Fruit fly (Drosophila melanogaster) whole organism, embryonic: ENCODE results near the gene vnd.

Experiments
- Ada2b ChIP-seq: fragments of 200-800 bp; sonication (Bioruptor generic); IDR thresholded peaks from 2 replicates; pipeline ENCODE4 v1.3.6; 2022; ENCODE audit warnings: missing biosample characterization, missing genetic modification characterization
- C15 ChIP-seq: fragments of 200-800 bp; sonication (Bioruptor generic); IDR thresholded peaks from 3 replicates; pipeline ENCODE4 v1.3.6; 2022; ENCODE audit warnings: missing biosample characterization, missing genetic modification characterization
- CG1024 ChIP-seq: fragments of 200-800 bp; sonication (Bioruptor generic); IDR thresholded peaks from 2 replicates; pipeline ENCODE4 v1.3.6; 2022; ENCODE audit warnings: missing biosample characterization, missing genetic modification characterization
- CG10366 ChIP-seq: fragments of 200-800 bp; sonication (Bioruptor generic); IDR thresholded peaks from 2 replicates; pipeline ENCODE4 v1.3.6; 2022; ENCODE audit warnings: missing biosample characterization, missing genetic modification characterization
- CG10431 ChIP-seq: fragments of 200-800 bp; sonication (Bioruptor generic); optimal IDR thresholded peaks from 3 replicates; lab custom pipeline; 2018; ENCODE audit warnings: missing biosample characterization, mild to moderate bottlenecking, missing genetic modification characterization
- CG11085 ChIP-seq: fragments of 200-800 bp; sonication (Bioruptor generic); IDR thresholded peaks from 2 replicates; pipeline ENCODE4 v1.3.6; 2022; ENCODE audit warnings: missing biosample characterization, missing genetic modification characterization
- CG15269 ChIP-seq: fragments of 200-800 bp; sonication (Bioruptor generic); optimal IDR thresholded peaks from 2 replicates; lab custom pipeline; 2018; ENCODE audit warnings: missing biosample characterization, mild to moderate bottlenecking, missing genetic modification characterization, moderate library complexity
- CG1603 ChIP-seq: fragments of 200-800 bp; sonication (Bioruptor generic); optimal IDR thresholded peaks from 2 replicates; lab custom pipeline; 2019; ENCODE audit warnings: missing biosample characterization, mild to moderate bottlenecking, missing genetic modification characterization, moderate library complexity
- CG17385 ChIP-seq: fragments of 200-800 bp; sonication (Bioruptor generic); optimal IDR thresholded peaks from 3 replicates; lab custom pipeline; 2018; ENCODE audit warnings: missing biosample characterization, mild to moderate bottlenecking, missing genetic modification characterization
- CG1792 ChIP-seq: fragments of 200-800 bp; sonication (Bioruptor generic); optimal IDR thresholded peaks from 2 replicates; lab custom pipeline; 2016; ENCODE audit warnings: missing biosample characterization, missing genetic modification characterization
- CG2120 ChIP-seq: fragments of 200-800 bp; sonication (Bioruptor generic); optimal IDR thresholded peaks from 3 replicates; lab custom pipeline; 2016; ENCODE audit warnings: missing biosample characterization, missing genetic modification characterization
- CG3065 ChIP-seq: fragments of 200-800 bp; sonication (Bioruptor generic); optimal IDR thresholded peaks from 2 replicates; lab custom pipeline; 2016; ENCODE audit warnings: missing biosample characterization, missing genetic modification characterization
- CG3847 ChIP-seq: fragments of 200-800 bp; sonication (Bioruptor generic); IDR thresholded peaks from 2 replicates; pipeline ENCODE4 v1.3.6; 2022; ENCODE audit warnings: missing biosample characterization, missing genetic modification characterization
- CG7357 ChIP-seq: fragments of 200-800 bp; sonication (Bioruptor generic); IDR thresholded peaks from 3 replicates; pipeline ENCODE4 v1.3.6; 2022; ENCODE audit warnings: missing biosample characterization, missing genetic modification characterization
- CG7372 ChIP-seq: fragments of 200-800 bp; sonication (Bioruptor generic); IDR thresholded peaks from 2 replicates; pipeline ENCODE4 v1.3.6; 2022; ENCODE audit warnings: missing biosample characterization, missing genetic modification characterization
- CG7987 ChIP-seq: fragments of 200-800 bp; sonication (Bioruptor generic); optimal IDR thresholded peaks from 2 replicates; lab custom pipeline; 2018; ENCODE audit warnings: missing biosample characterization, mild to moderate bottlenecking, missing genetic modification characterization, moderate library complexity
- CG8359 ChIP-seq: fragments of 200-800 bp; sonication (Bioruptor generic); optimal IDR thresholded peaks from 2 replicates; lab custom pipeline; 2017; ENCODE audit warnings: missing biosample characterization, mild to moderate bottlenecking, missing genetic modification characterization, borderline replicate concordance
- CG8388 ChIP-seq: fragments of 200-800 bp; sonication (Bioruptor generic); optimal IDR thresholded peaks from 2 replicates; lab custom pipeline; 2019; ENCODE audit warnings: missing biosample characterization, mild to moderate bottlenecking, missing genetic modification characterization, moderate library complexity
- CkIIα-i1 ChIP-seq: fragments of 200-800 bp; sonication (Bioruptor generic); IDR thresholded peaks from 2 replicates; pipeline ENCODE4 v1.3.6; 2022; ENCODE audit warnings: missing biosample characterization, missing genetic modification characterization
- D19A ChIP-seq: fragments of 200-800 bp; optimal IDR thresholded peaks from 3 replicates; lab custom pipeline; 2019; ENCODE audit warnings: missing biosample characterization, mild to moderate bottlenecking, missing genetic modification characterization, moderate library complexity
- Dad ChIP-seq: fragments of 200-800 bp; sonication (Bioruptor generic); optimal IDR thresholded peaks from 3 replicates; lab custom pipeline; 2016; ENCODE audit warnings: missing biosample characterization, missing genetic modification characterization
- Dfd ChIP-seq, 2 experiments: fragments of >200 bp; optimal IDR thresholded peaks; 2 replicates each; lab custom pipeline; 2017; ENCODE audit warnings: missing biosample characterization in 2 of 2, missing genetic modification characterization in 2 of 2
- Doc2 ChIP-seq: fragments of 200-800 bp; sonication (Bioruptor generic); IDR thresholded peaks from 2 replicates; pipeline ENCODE4 v1.3.6; 2022; ENCODE audit warnings: missing biosample characterization, missing genetic modification characterization
- Doc3 ChIP-seq: fragments of 200-800 bp; sonication (Bioruptor generic); IDR thresholded peaks from 3 replicates; pipeline ENCODE4 v1.3.6; 2022; ENCODE audit warnings: missing biosample characterization, missing genetic modification characterization; ENCODE audit not compliant: partially characterized antibody
- Hr3 ChIP-seq: fragments of 200-800 bp; sonication (Bioruptor generic); optimal IDR thresholded peaks from 3 replicates; lab custom pipeline; 2016; ENCODE audit warnings: missing biosample characterization, missing genetic modification characterization
- Kr ChIP-seq: fragments of 200-800 bp; sonication (Bioruptor generic); optimal IDR thresholded peaks from 2 replicates; lab custom pipeline; 2017; ENCODE audit warnings: missing biosample characterization, mild to moderate bottlenecking, missing genetic modification characterization
- Lpt ChIP-seq: fragments of >200 bp; optimal IDR thresholded peaks from 2 replicates; lab custom pipeline; 2018; ENCODE audit warnings: missing biosample characterization, missing genetic modification characterization
- Mad ChIP-seq: fragments of 200-800 bp; sonication (Bioruptor generic); optimal IDR thresholded peaks from 2 replicates; lab custom pipeline; 2016; ENCODE audit warnings: missing biosample characterization, missing genetic modification characterization
- Oaz ChIP-seq: fragments of 200-800 bp; sonication (Bioruptor generic); IDR thresholded peaks from 2 replicates; pipeline ENCODE4 v1.3.6; 2022; ENCODE audit warnings: missing biosample characterization, missing genetic modification characterization
- Poxn ChIP-seq: fragments of 200-800 bp; sonication (Bioruptor generic); IDR thresholded peaks from 2 replicates; pipeline ENCODE4 v1.3.6; 2022; ENCODE audit warnings: missing biosample characterization, missing genetic modification characterization
- Sox102F ChIP-seq: fragments of 200-800 bp; sonication (Bioruptor generic); optimal IDR thresholded peaks from 2 replicates; lab custom pipeline; 2018; ENCODE audit warnings: missing biosample characterization, mild to moderate bottlenecking, missing genetic modification characterization, moderate library complexity
- ato ChIP-seq: fragments of 200-800 bp; sonication (Bioruptor generic); IDR thresholded peaks from 2 replicates; pipeline ENCODE4 v1.3.6; 2022; ENCODE audit warnings: missing biosample characterization, missing genetic modification characterization; ENCODE audit not compliant: partially characterized antibody
- bsh ChIP-seq, 2 experiments: fragments of 200-800 bp; sonication (Bioruptor generic); optimal IDR thresholded peaks; 2 replicates each; lab custom pipeline; 2017 to 2018; ENCODE audit warnings: mild to moderate bottlenecking in 2 of 2, missing biosample characterization in 2 of 2, missing genetic modification characterization in 2 of 2, moderate library complexity in 1 of 2
- chif ChIP-seq, 2 experiments: fragments of 200-800 bp; sonication (Bioruptor generic); optimal IDR thresholded peaks; 3 replicates each; lab custom pipeline; 2016; ENCODE audit warnings: missing biosample characterization in 2 of 2, missing genetic modification characterization in 2 of 2
- crp ChIP-seq, 2 experiments: fragments of 200-800 bp; sonication (Bioruptor generic); optimal IDR thresholded peaks; 2 replicates in 1 of 2; 3 replicates in 1 of 2; lab custom pipeline; 2017; ENCODE audit warnings: missing biosample characterization in 2 of 2, missing genetic modification characterization in 2 of 2, mild to moderate bottlenecking in 1 of 2, moderate library complexity in 1 of 2
- dpn ChIP-seq, 2 experiments: fragments of 200-800 bp; sonication (Bioruptor generic); optimal IDR thresholded peaks; 3 replicates each; lab custom pipeline; 2016; ENCODE audit warnings: missing biosample characterization in 2 of 2, missing genetic modification characterization in 2 of 2
- eve ChIP-seq, 2 experiments: fragments of >200 bp; optimal IDR thresholded peaks; 2 replicates each; lab custom pipeline; 2017; ENCODE audit warnings: missing biosample characterization in 2 of 2, missing genetic modification characterization in 2 of 2
- fd96Cb ChIP-seq: fragments of 200-800 bp; sonication (Bioruptor generic); optimal IDR thresholded peaks from 2 replicates; lab custom pipeline; 2018; ENCODE audit warnings: missing biosample characterization, mild to moderate bottlenecking, missing genetic modification characterization, moderate library complexity
- gcm2 ChIP-seq: fragments of 200-800 bp; sonication (Bioruptor generic); optimal IDR thresholded peaks from 2 replicates; lab custom pipeline; 2016; ENCODE audit warnings: missing biosample characterization, missing genetic modification characterization
- hkb ChIP-seq, 2 experiments: fragments of 200-800 bp in 1 of 2; fragments of >200 bp in 1 of 2; sonication (Bioruptor generic) in 1 of 2; IDR thresholded peaks in 1 of 2; optimal IDR thresholded peaks in 1 of 2; 2 replicates each; pipeline versions ENCODE4 v1.3.6 to Lab custom; 2017 to 2022; ENCODE audit warnings: missing biosample characterization in 1 of 2, missing genetic modification characterization in 1 of 2
- ind ChIP-seq: fragments of 200-800 bp; sonication (Bioruptor generic); optimal IDR thresholded peaks from 3 replicates; lab custom pipeline; 2016; ENCODE audit warnings: missing biosample characterization, missing genetic modification characterization
- jing ChIP-seq: fragments of 200-800 bp; sonication (Bioruptor generic); optimal IDR thresholded peaks from 2 replicates; lab custom pipeline; 2018; ENCODE audit warnings: missing biosample characterization, mild to moderate bottlenecking, missing genetic modification characterization
- lab ChIP-seq: fragments of 200-800 bp; sonication (Bioruptor generic); optimal IDR thresholded peaks from 3 replicates; lab custom pipeline; 2017; ENCODE audit warnings: missing biosample characterization, missing genetic modification characterization, mild to moderate bottlenecking, moderate library complexity, missing genetic modification reagents
- nau ChIP-seq: fragments of 200-800 bp; sonication (Bioruptor generic); optimal IDR thresholded peaks from 3 replicates; lab custom pipeline; 2017; ENCODE audit warnings: missing biosample characterization, mild to moderate bottlenecking, missing genetic modification characterization, missing genetic modification reagents
- pfk ChIP-seq: fragments of 200-800 bp; sonication (Bioruptor generic); optimal IDR thresholded peaks from 2 replicates; lab custom pipeline; 2018; ENCODE audit warnings: missing biosample characterization, mild to moderate bottlenecking, missing genetic modification characterization, moderate library complexity
- ranshi ChIP-seq: fragments of 200-800 bp; sonication (Bioruptor generic); IDR thresholded peaks from 2 replicates; pipeline ENCODE4 v1.3.6; 2022; ENCODE audit warnings: missing biosample characterization, missing genetic modification characterization
- tap ChIP-seq: fragments of 200-800 bp; optimal IDR thresholded peaks from 3 replicates; lab custom pipeline; 2019; ENCODE audit warnings: missing biosample characterization, mild to moderate bottlenecking, missing genetic modification characterization, moderate library complexity
- tgo ChIP-seq: fragments of 200-800 bp; sonication (Bioruptor generic); IDR thresholded peaks from 3 replicates; pipeline ENCODE4 v1.3.6; 2022; ENCODE audit warnings: missing biosample characterization, missing genetic modification characterization
- tin ChIP-seq: fragments of 200-800 bp; sonication (Bioruptor generic); optimal IDR thresholded peaks from 3 replicates; lab custom pipeline; 2016; ENCODE audit warnings: missing biosample characterization, missing genetic modification characterization
- toy ChIP-seq: fragments of 200-800 bp; sonication (Bioruptor generic); IDR thresholded peaks from 2 replicates; pipeline ENCODE4 v1.3.6; 2022; ENCODE audit warnings: missing biosample characterization, missing genetic modification characterization
- vfl ChIP-seq: fragments of 200-800 bp; sonication (Bioruptor generic); optimal IDR thresholded peaks from 2 replicates; lab custom pipeline; 2016; ENCODE audit warnings: missing biosample characterization, missing genetic modification characterization
- wek ChIP-seq: fragments of 200-800 bp; sonication (Bioruptor generic); optimal IDR thresholded peaks from 3 replicates; lab custom pipeline; 2018; ENCODE audit warnings: missing biosample characterization, mild to moderate bottlenecking, missing genetic modification characterization, moderate library complexity

The vnd gene

DNA sequence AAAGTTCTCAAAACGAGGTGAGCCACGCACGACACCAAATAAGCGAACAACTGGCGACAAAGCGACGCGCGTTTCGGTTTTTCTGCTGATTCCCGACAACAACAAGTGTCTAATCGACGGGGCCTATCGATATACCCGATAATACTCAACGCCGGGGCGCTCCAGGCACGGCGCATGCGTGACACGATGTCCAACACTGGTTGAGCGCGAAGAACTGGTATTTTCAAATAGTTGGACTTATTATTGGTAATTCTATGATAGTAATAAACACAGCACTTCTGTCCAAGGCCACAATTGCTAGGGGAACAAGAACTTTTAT, 35.5 kb downstream of the vnd start:
- TF ChIP-seq crp (GFP tag; optimal IDR thresholded peaks at IDR 0.05; lab: Kevin White, UChicago) (no peak), Poxn (GFP tag; lab: Robert Waterston, UW) (no peak), CG8359 (GFP tag; lab: Kevin White, UChicago) (no peak), tgo (GFP tag; lab: Robert Waterston, UW) (no peak), Dfd (GFP tag; optimal IDR thresholded peaks at IDR 0.05; lab: Kevin White, UChicago) (no peak), CG10431 (GFP tag; lab: Kevin White, UChicago) (no peak), CG1024 (no peak), CG3065 (GFP tag; lab: Kevin White, UChicago) (no peak), D19A (tag; lab: Kevin White, UChicago) (no peak), Kr (no peak), Lpt (GFP tag; lab: Kevin White, UChicago) (no peak), vfl (no peak), jing (GFP tag; lab: Kevin White, UChicago) (no peak), Dad (GFP tag; lab: Kevin White, UChicago) (no peak), nau (GFP tag; lab: Kevin White, UChicago) (no peak), CG1603 (tag; lab: Kevin White, UChicago) (peak; percentile 70), CG7987 (GFP tag; lab: Kevin White, UChicago) (no peak), CG15269 (tag; lab: Kevin White, UChicago) (no peak), ind (GFP tag; lab: Kevin White, UChicago) (no peak), ranshi (no peak), fd96Cb (tag; lab: Kevin White, UChicago) (no peak), CkIIα-i1 (GFP tag; lab: Robert Waterston, UW) (no peak), CG8388 (GFP tag; lab: Kevin White, UChicago) (no peak), dpn (GFP tag; optimal IDR thresholded peaks at IDR 0.05; lab: Kevin White, UChicago) (peak in 1 of 2 experiments; percentile 3), CG7372 (GFP tag; lab: Robert Waterston, UW) (no peak), Doc2 (GFP tag; lab: Robert Waterston, UW) (no peak), chif (GFP tag; optimal IDR thresholded peaks at IDR 0.05; lab: Kevin White, UChicago) (no peak), Ada2b (GFP tag; lab: Robert Waterston, UW) (no peak), Hr3 (GFP tag; lab: Kevin White, UChicago) (no peak), pfk (GFP tag; lab: Kevin White, UChicago) (no peak), toy (GFP tag; lab: Robert Waterston, UW) (no peak), hkb (optimal IDR thresholded peaks at IDR 0.05; lab: Kevin White, UChicago) (no peak), hkb (GFP tag; IDR thresholded peaks at IDR 0.05; lab: Robert Waterston, UW) (no peak), lab (no peak), eve (GFP tag; optimal IDR thresholded peaks at IDR 0.05; lab: Kevin White, UChicago) (no peak), CG2120 (peak; percentile 15), CG7357 (GFP tag; lab: Robert Waterston, UW) (no peak), tin (GFP tag; lab: Kevin White, UChicago) (no peak), Doc3 (peak; percentile 73), C15 (GFP tag; lab: Robert Waterston, UW) (no peak), CG1792 (GFP tag; lab: Kevin White, UChicago) (no peak), Mad (GFP tag; lab: Kevin White, UChicago) (no peak), CG10366 (GFP tag; lab: Robert Waterston, UW) (no peak), bsh (GFP tag; optimal IDR thresholded peaks at IDR 0.05; lab: Kevin White, UChicago) (no peak), tap (tag; lab: Kevin White, UChicago) (no peak), Sox102F (no peak), gcm2 (no peak), CG3847 (peak; percentile 34; the same call in 1 of the 2 replicates), ato (GFP tag; lab: Robert Waterston, UW) (peak; percentile 74), Oaz (GFP tag; lab: Robert Waterston, UW) (no peak), wek (GFP tag; lab: Kevin White, UChicago) (no peak), CG17385 (GFP tag; lab: Kevin White, UChicago) (no peak), CG11085 (no peak)
